Worm (Caenorhabditis elegans): ENCODE data around the gene vwa-8.

vwa-8 gene

DNA sequence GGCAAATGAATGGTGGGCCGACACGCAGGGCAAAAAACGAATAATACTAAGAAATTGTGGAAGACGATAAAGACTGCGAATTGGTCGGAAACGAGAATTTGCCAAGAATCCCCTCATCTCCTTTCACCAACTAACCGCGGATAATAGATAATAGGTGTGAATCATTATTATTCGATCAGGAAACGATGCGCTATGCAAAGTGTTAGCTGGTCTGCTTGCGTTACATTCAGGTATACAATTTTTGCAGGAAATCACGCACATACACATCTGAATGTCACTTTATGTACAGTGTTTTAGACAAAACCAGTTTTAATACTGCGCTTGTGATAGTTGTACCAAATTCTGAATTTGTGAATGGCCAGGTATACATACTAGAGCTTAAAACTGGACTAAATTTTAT is 46.6 kb upstream of the vwa-8 start:
- no peak for TF ChIP-seq R02D3.7 (tag; optimal IDR thresholded peaks at IDR 0.05)
- TF ChIP-seq unc-39 (tag; optimal IDR thresholded peaks at IDR 0.05), result no peak
- no peak for TF ChIP-seq sma-9 (GFP tag; optimal IDR thresholded peaks at IDR 0.05)
- no peak for TF ChIP-seq sma-9 (tag; optimal IDR thresholded peaks at IDR 0.05)
- TF ChIP-seq peb-1 (tag; optimal IDR thresholded peaks at IDR 0.05), result no peak
- TF ChIP-seq crh-2 (tag; optimal IDR thresholded peaks at IDR 0.05), result no peak

DNA sequence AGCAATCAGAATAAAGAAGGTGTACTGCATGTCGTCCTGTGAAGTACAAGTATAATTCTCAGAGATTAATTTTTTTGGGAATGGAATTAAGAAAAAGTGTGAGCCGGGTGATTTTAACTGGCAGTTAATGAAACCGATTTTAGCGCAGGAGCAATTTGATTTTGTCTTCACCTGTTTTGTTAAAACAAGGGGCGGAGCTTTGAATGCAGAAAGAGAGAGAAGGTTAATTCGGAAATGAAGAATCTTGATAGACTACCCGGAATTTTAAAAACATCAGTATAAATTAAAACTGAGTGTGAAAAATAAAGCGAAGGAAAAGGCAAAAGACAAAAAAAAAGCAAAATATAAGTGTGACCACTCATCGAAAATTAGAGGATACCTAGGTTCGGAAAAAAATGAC is 44.7 kb upstream of the vwa-8 start, which contains the start of gene C05E7.3:
TSS of gene C05E7.3 (minus strand) at position 101 of the 400 bp plus-strand sequence.
- TF ChIP-seq mbf-1 (tag; optimal IDR thresholded peaks at IDR 0.05), result no peak
- TF ChIP-seq crh-2 (tag; optimal IDR thresholded peaks at IDR 0.05), result no peak
- no peak for TF ChIP-seq snpc-4 (tag; optimal IDR thresholded peaks at IDR 0.05)
- TF ChIP-seq mdl-1 (tag; optimal IDR thresholded peaks at IDR 0.05), result no peak
- no peak for TF ChIP-seq sem-4 (tag; optimal IDR thresholded peaks at IDR 0.05)
- TF ChIP-seq nhr-10 (tag; optimal IDR thresholded peaks at IDR 0.05), result no peak
- no peak for TF ChIP-seq sma-9 (GFP tag; optimal IDR thresholded peaks at IDR 0.05)
- TF ChIP-seq sma-9 (tag; optimal IDR thresholded peaks at IDR 0.05), result no peak
- TF ChIP-seq C34F6.9 (tag; optimal IDR thresholded peaks at IDR 0.05), result no peak
- TF ChIP-seq aly-2 (tag; optimal IDR thresholded peaks at IDR 0.05), result no peak
- no peak for TF ChIP-seq nhr-11 (tag; optimal IDR thresholded peaks at IDR 0.05)
- no peak for TF ChIP-seq peb-1 (tag; optimal IDR thresholded peaks at IDR 0.05)
- no peak for TF ChIP-seq nhr-23 (tag; optimal IDR thresholded peaks at IDR 0.05)
- no peak for TF ChIP-seq ztf-4 (tag; optimal IDR thresholded peaks at IDR 0.05)

DNA sequence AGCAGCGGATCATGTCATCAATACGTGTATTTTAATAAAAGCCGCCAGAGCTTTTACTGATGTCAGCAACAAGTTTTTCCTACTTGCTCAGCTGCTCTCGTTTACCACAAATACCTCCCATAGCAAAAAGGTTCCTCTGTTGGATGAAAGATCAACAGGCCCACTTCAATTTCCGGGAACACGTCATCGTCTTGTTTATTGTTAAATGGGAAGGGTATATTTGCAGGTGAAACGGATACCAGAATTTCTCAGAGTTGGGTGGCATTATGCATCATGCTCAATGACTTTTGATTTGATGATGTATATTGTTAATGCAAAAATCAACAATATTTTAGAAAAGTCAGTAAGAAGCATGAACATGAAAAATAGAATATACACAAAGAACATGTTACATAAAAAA is 40.1 kb upstream of the vwa-8 start:
- TF ChIP-seq ztf-4 (tag; optimal IDR thresholded peaks at IDR 0.05), result no peak
- no peak for TF ChIP-seq dmd-4 (tag; optimal IDR thresholded peaks at IDR 0.05)
- no peak for TF ChIP-seq lin-13 (GFP tag; optimal IDR thresholded peaks at IDR 0.05)
- TF ChIP-seq nhr-21 (tag; optimal IDR thresholded peaks at IDR 0.05), result no peak
- TF ChIP-seq gmeb-1 (tag; optimal IDR thresholded peaks at IDR 0.05), result no peak
- TF ChIP-seq lin-39 (tag; optimal IDR thresholded peaks at IDR 0.05), result no peak
- TF ChIP-seq Y55F3AM.14 (GFP tag; optimal IDR thresholded peaks at IDR 0.05), result no peak
- no peak for TF ChIP-seq nhr-25 (tag; optimal IDR thresholded peaks at IDR 0.05)
- no peak for TF ChIP-seq lin-11 (tag; optimal IDR thresholded peaks at IDR 0.05)
- TF ChIP-seq nhr-11 (tag; optimal IDR thresholded peaks at IDR 0.05), result no peak
- TF ChIP-seq skn-1 (tag; optimal IDR thresholded peaks at IDR 0.05), result no peak
- TF ChIP-seq blmp-1 (tag; optimal IDR thresholded peaks at IDR 0.05; ENCODE audit: insufficient read depth), result no peak
- no peak for TF ChIP-seq zag-1 (tag; optimal IDR thresholded peaks at IDR 0.05)

DNA sequence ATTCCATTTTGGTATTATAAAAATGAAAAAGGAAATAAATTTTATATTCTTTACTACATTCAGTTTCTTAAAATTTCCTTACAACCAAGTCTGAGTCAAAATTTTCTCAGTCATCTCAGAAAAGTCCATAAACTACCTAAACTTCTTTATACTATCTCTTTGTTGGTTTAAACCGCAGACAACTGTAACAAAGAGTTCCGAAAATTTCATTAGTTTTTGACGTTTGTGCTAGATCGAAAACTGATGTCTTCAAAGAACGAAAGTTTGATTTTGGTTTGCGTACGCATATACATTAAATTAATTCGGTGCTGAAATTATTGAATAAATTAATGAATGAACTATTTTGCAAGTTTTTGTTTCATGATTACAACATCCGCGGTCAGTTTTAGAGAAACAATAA is 32.4 kb upstream of the vwa-8 start:
- TF ChIP-seq gmeb-1 (tag; optimal IDR thresholded peaks at IDR 0.05) (no peak), nhr-6 (tag; optimal IDR thresholded peaks at IDR 0.05) (no peak), nhr-237 (tag; optimal IDR thresholded peaks at IDR 0.05) (no peak), ztf-11 (tag; optimal IDR thresholded peaks at IDR 0.05) (no peak), ama-1 (optimal IDR thresholded peaks at IDR 0.05) (no peak), F13H6.1 (tag; optimal IDR thresholded peaks at IDR 0.05) (no peak), Y55F3AM.14 (GFP tag; optimal IDR thresholded peaks at IDR 0.05) (no peak), nhr-12 (tag; optimal IDR thresholded peaks at IDR 0.05) (no peak), egl-27 (tag; optimal IDR thresholded peaks at IDR 0.05) (no peak), unc-62 (GFP tag; optimal IDR thresholded peaks at IDR 0.05) (no peak), nhr-77 (tag; optimal IDR thresholded peaks at IDR 0.05) (no peak), mab-5 (tag; optimal IDR thresholded peaks at IDR 0.05) (no peak), unc-39 (tag; optimal IDR thresholded peaks at IDR 0.05) (no peak), ceh-82 (tag; optimal IDR thresholded peaks at IDR 0.05) (no peak), unc-55 (GFP tag; optimal IDR thresholded peaks at IDR 0.05) (no peak), blmp-1 (tag; optimal IDR thresholded peaks at IDR 0.05; ENCODE audit: insufficient read depth) (no peak), sma-3 (GFP tag; optimal IDR thresholded peaks at IDR 0.05) (no peak), fos-1 (tag; optimal IDR thresholded peaks at IDR 0.05) (no peak), ztf-4 (tag; optimal IDR thresholded peaks at IDR 0.05) (no peak)

Data from whole organism, L2 larva.